Worm (Caenorhabditis elegans): ENCODE results near the gene grl-1.

The grl-1 gene

ce11 chrV:5548497-5548896 lies 14.8 kb upstream of the grl-1 start:
- TF ChIP-seq hlh-12 (tag; optimal IDR thresholded peaks at IDR 0.05) (no peak), nfya-2 (GFP tag; IDR thresholded peaks at IDR 0.05) (no peak), ztf-28 (GFP tag; IDR thresholded peaks at IDR 0.05) (no peak), mxl-1 (tag; optimal IDR thresholded peaks at IDR 0.05) (no peak), ceh-40 (GFP tag; IDR thresholded peaks at IDR 0.05) (no peak), mel-28 (tag; optimal IDR thresholded peaks at IDR 0.05; ENCODE audit: borderline replicate concordance) (no peak), C06A6.2 (GFP tag; conservative IDR thresholded peaks at IDR 0.05) (no peak), unc-130 (GFP tag; optimal IDR thresholded peaks at IDR 0.05) (no peak), K12H6.12 (tag; optimal IDR thresholded peaks at IDR 0.05) (no peak), F39B2.1 (GFP tag; IDR thresholded peaks at IDR 0.05) (no peak), unc-62 (GFP tag; optimal IDR thresholded peaks at IDR 0.05) (no peak), ztf-3 (GFP tag; optimal IDR thresholded peaks at IDR 0.05) (no peak), madf-6 (GFP tag; IDR thresholded peaks at IDR 0.05) (no peak), zim-3 (tag; optimal IDR thresholded peaks at IDR 0.05) (no peak), xnd-1 (tag; optimal IDR thresholded peaks at IDR 0.05) (no peak), gei-17 (GFP tag; optimal IDR thresholded peaks at IDR 0.05) (no peak)

ce11 chrV:5548051-5548450 lies 14.4 kb upstream of the grl-1 start, which contains the start of gene ugt-48:
ugt-48 (minus strand) TSS chrV:5548062.
- TF ChIP-seq mxl-1 (tag; optimal IDR thresholded peaks at IDR 0.05), result no peak
- no peak for TF ChIP-seq hlh-26 (GFP tag; conservative IDR thresholded peaks at IDR 0.05)
- TF ChIP-seq mel-28 (tag; optimal IDR thresholded peaks at IDR 0.05; ENCODE audit: borderline replicate concordance), result no peak
- no peak for TF ChIP-seq F33H1.4 (GFP tag; IDR thresholded peaks at IDR 0.05)
- no peak for TF ChIP-seq nfya-1 (tag; optimal IDR thresholded peaks at IDR 0.05; ENCODE audit: borderline replicate concordance, insufficient read depth)
- TF ChIP-seq F57A8.1 (GFP tag; optimal IDR thresholded peaks at IDR 0.05), result no peak
- no peak for TF ChIP-seq lsl-1 (GFP tag; optimal IDR thresholded peaks at IDR 0.05)

ce11 chrV:5538500-5538899 lies 4.8 kb upstream of the grl-1 start, which contains the start of gene cft-1:
cft-1 (plus strand) TSS chrV:5538800.
- no peak for TF ChIP-seq aptf-3 (GFP tag; IDR thresholded peaks at IDR 0.05)
- no peak for TF ChIP-seq atf-7 (tag; optimal IDR thresholded peaks at IDR 0.05)
- no peak for TF ChIP-seq egl-44 (GFP tag; IDR thresholded peaks at IDR 0.05)
- no peak for TF ChIP-seq akir-1 (GFP tag; optimal IDR thresholded peaks at IDR 0.05)
- no peak for TF ChIP-seq ztf-22 (GFP tag; optimal IDR thresholded peaks at IDR 0.05)
- TF ChIP-seq mel-28 (tag; optimal IDR thresholded peaks at IDR 0.05; ENCODE audit: borderline replicate concordance), result no peak
- TF ChIP-seq F10E7.11 (tag; optimal IDR thresholded peaks at IDR 0.05), result no peak
- no peak for TF ChIP-seq ets-4 (GFP tag; optimal IDR thresholded peaks at IDR 0.05)
- TF ChIP-seq egrh-3 (GFP tag; IDR thresholded peaks at IDR 0.05), result no peak
- TF ChIP-seq K11D2.4 (GFP tag; IDR thresholded peaks at IDR 0.05), result no peak
- TF ChIP-seq repo-1 (tag; optimal IDR thresholded peaks at IDR 0.05), result no peak

- peak; percentile 19 for TF ChIP-seq efl-1 (GFP tag; optimal IDR thresholded peaks at IDR 0.05)
- peak; percentile 86 for TF ChIP-seq madf-8 (GFP tag; conservative IDR thresholded peaks at IDR 0.05)
- peak; percentile 88 for TF ChIP-seq xnd-1 (tag; optimal IDR thresholded peaks at IDR 0.05)
- TF ChIP-seq pbrm-1 (GFP tag; IDR thresholded peaks at IDR 0.05), result peak; percentile 32; the same call in 1 of the 2 replicates
- peak; percentile 93 for TF ChIP-seq attf-3 (GFP tag; conservative IDR thresholded peaks at IDR 0.05)
- TF ChIP-seq mes-4 (tag; optimal IDR thresholded peaks at IDR 0.05), result no peak
- peak; percentile 58 for TF ChIP-seq lin-54 (GFP tag; optimal IDR thresholded peaks at IDR 0.05)
- no peak for TF ChIP-seq bed-1 (GFP tag; IDR thresholded peaks at IDR 0.05)
- no peak for TF ChIP-seq lin-35 (GFP tag; optimal IDR thresholded peaks at IDR 0.05)
- TF ChIP-seq hsf-1 (GFP tag; IDR thresholded peaks at IDR 0.05), result no peak
- TF ChIP-seq sea-2 (GFP tag; IDR thresholded peaks at IDR 0.05), result no peak
- TF ChIP-seq dox-1 (GFP tag; IDR thresholded peaks at IDR 0.05), result peak; percentile 48; the same call in 1 of the 2 replicates
- peak; percentile 78 for TF ChIP-seq D2030.7 (GFP tag; IDR thresholded peaks at IDR 0.05)
- TF ChIP-seq rcor-1 (GFP tag; IDR thresholded peaks at IDR 0.05), result peak; percentile 31; the same call in 1 of the 2 replicates
- peak; percentile 89 for TF ChIP-seq F33H1.4 (GFP tag; IDR thresholded peaks at IDR 0.05)
- TF ChIP-seq him-1 (tag; optimal IDR thresholded peaks at IDR 0.05), result no peak
- no peak for TF ChIP-seq K11D2.4 (GFP tag; IDR thresholded peaks at IDR 0.05)
- no peak for TF ChIP-seq atf-7 (tag; optimal IDR thresholded peaks at IDR 0.05)
Observed at ce11 chrV:5536240-5536811, 2.7 kb upstream of the grl-1 start, which contains the start of the genes cox-16 and syp-2. cox-16 (minus strand) TSS chrV:5536243. syp-2 (plus strand) TSS chrV:5536487.

All from whole organism, young adult.